Worm (Caenorhabditis elegans) whole organism, midembryonic: ENCODE measurements around the gene nep-12.

ENCODE experiments used
- tab-1 ChIP-seq: fragments of 200-800 bp; sonication (Bioruptor generic); IDR thresholded peaks from 2 replicates; pipeline ENCODE4 v1.3.6; 2022; ENCODE audit warnings: missing genetic modification characterization, missing compliant biosample characterization
- ztf-23 ChIP-seq: fragments of 200-800 bp; sonication (Bioruptor generic); IDR thresholded peaks from 2 replicates; pipeline ENCODE4 v1.3.6; 2022; ENCODE audit warnings: missing genetic modification reagents, missing genetic modification characterization, missing compliant biosample characterization
- ztf-29 ChIP-seq: fragments of 200-800 bp; sonication (Bioruptor generic); IDR thresholded peaks from 2 replicates; pipeline ENCODE4 v1.3.6; 2022; ENCODE audit warnings: missing genetic modification reagents, missing genetic modification characterization, missing compliant biosample characterization

DNA sequence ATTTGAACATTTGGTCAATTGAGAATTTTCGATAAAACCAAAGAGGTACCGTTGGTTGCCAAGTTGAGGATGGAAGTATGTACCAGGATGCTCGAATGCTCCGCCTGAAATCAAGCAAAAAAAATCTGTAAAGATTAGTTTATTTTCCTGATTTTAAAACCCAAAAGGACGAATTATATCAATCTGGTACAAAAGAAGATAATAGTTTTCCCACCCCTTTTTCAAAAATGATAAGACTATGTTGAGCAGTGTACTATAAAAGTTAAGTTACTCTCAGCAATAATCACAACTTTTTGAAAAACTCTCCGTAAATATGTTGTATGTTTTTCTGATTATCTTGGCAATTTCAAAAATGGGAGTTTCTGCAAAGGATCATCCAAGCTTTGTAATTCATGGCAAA is 25.9 kb downstream of the nep-12 start, which contains the start of gene F26G1.3:
- TF ChIP-seq ztf-23 (GFP tag; lab: Robert Waterston, UW) (no peak), ztf-29 (no peak), tab-1 (GFP tag; lab: Robert Waterston, UW) (no peak)
